Worm (Caenorhabditis elegans): ENCODE measurements around the gene his-62.

his-62 gene

DNA sequence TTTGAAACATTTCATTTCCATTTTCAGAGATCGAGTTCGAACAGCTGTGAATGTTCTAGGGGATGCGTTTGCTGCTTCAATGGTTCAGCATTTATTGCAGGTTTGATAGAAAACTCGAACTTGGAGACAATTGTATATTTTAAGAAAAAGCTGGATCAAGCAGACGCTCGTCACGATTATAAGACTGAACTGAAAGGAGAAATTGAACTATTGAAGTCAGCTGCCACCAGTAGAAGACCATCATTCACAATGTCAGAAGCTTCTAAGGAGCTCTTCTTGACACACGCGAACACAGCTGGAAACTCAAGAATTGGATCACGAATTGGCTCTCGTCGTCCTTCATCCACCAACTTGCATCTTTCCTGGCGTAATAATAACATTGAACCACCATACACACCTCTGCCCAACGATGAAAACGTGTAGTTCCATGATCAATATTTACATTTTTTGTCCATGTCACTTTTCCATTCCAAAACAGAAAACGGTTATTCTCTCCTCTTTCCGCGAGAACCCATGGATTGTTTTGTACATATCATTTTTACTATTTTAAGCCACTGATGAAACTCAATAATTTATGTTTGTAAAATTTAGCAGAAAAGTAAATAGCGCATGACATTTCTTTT lies 19.6 kb downstream of the his-62 start:
- no peak for TF ChIP-seq nhr-21 (tag; optimal IDR thresholded peaks at IDR 0.05)
- TF ChIP-seq snpc-4 (tag; optimal IDR thresholded peaks at IDR 0.05), result no peak
- TF ChIP-seq skn-1 (tag; optimal IDR thresholded peaks at IDR 0.05), result no peak
- no peak for TF ChIP-seq nhr-12 (tag; optimal IDR thresholded peaks at IDR 0.05)
- TF ChIP-seq mdl-1 (tag; optimal IDR thresholded peaks at IDR 0.05), result no peak
- no peak for TF ChIP-seq elt-3 (tag; optimal IDR thresholded peaks at IDR 0.05)
- peak; percentile 78 for TF ChIP-seq ama-1 (optimal IDR thresholded peaks at IDR 0.05)
- TF ChIP-seq C34F6.9 (tag; optimal IDR thresholded peaks at IDR 0.05), result no peak
- TF ChIP-seq unc-62 (GFP tag; optimal IDR thresholded peaks at IDR 0.05), result no peak
- TF ChIP-seq gmeb-1 (tag; optimal IDR thresholded peaks at IDR 0.05), result no peak
- no peak for TF ChIP-seq unc-39 (tag; optimal IDR thresholded peaks at IDR 0.05)
- TF ChIP-seq F13H6.1 (tag; optimal IDR thresholded peaks at IDR 0.05), result no peak
- TF ChIP-seq aly-2 (tag; optimal IDR thresholded peaks at IDR 0.05), result no peak
- TF ChIP-seq Y55F3AM.14 (GFP tag; optimal IDR thresholded peaks at IDR 0.05), result no peak
- no peak for TF ChIP-seq sem-4 (tag; optimal IDR thresholded peaks at IDR 0.05)
- TF ChIP-seq lin-39 (tag; optimal IDR thresholded peaks at IDR 0.05), result no peak
- no peak for TF ChIP-seq crh-2 (tag; optimal IDR thresholded peaks at IDR 0.05)
- TF ChIP-seq dmd-4 (tag; optimal IDR thresholded peaks at IDR 0.05), result no peak
- no peak for TF ChIP-seq peb-1 (tag; optimal IDR thresholded peaks at IDR 0.05)
- peak; percentile 30 for TF ChIP-seq sma-3 (GFP tag; optimal IDR thresholded peaks at IDR 0.05)
- TF ChIP-seq nhr-23 (tag; optimal IDR thresholded peaks at IDR 0.05), result no peak
- peak; percentile 14 for TF ChIP-seq fos-1 (tag; optimal IDR thresholded peaks at IDR 0.05)
- no peak for TF ChIP-seq ZK546.5 (tag; optimal IDR thresholded peaks at IDR 0.05)
- TF ChIP-seq mbf-1 (tag; optimal IDR thresholded peaks at IDR 0.05), result no peak
- TF ChIP-seq ceh-82 (tag; optimal IDR thresholded peaks at IDR 0.05), result no peak
- no peak for TF ChIP-seq ceh-16 (tag; optimal IDR thresholded peaks at IDR 0.05)
- TF ChIP-seq nhr-237 (tag; optimal IDR thresholded peaks at IDR 0.05), result no peak
- TF ChIP-seq nhr-77 (tag; optimal IDR thresholded peaks at IDR 0.05), result no peak
- peak; percentile 66 for TF ChIP-seq sma-9 (GFP tag; optimal IDR thresholded peaks at IDR 0.05)
- TF ChIP-seq sma-9 (tag; optimal IDR thresholded peaks at IDR 0.05), result no peak
- no peak for TF ChIP-seq ztf-11 (tag; optimal IDR thresholded peaks at IDR 0.05)
- peak; percentile 53 for TF ChIP-seq nhr-6 (tag; optimal IDR thresholded peaks at IDR 0.05)
- peak; percentile 23 for TF ChIP-seq nhr-25 (tag; optimal IDR thresholded peaks at IDR 0.05)
- TF ChIP-seq nhr-10 (tag; optimal IDR thresholded peaks at IDR 0.05), result no peak
- no peak for TF ChIP-seq nhr-11 (tag; optimal IDR thresholded peaks at IDR 0.05)
- TF ChIP-seq zag-1 (tag; optimal IDR thresholded peaks at IDR 0.05), result no peak
- TF ChIP-seq ztf-4 (tag; optimal IDR thresholded peaks at IDR 0.05), result peak; percentile 12
- TF ChIP-seq egl-27 (tag; optimal IDR thresholded peaks at IDR 0.05), result no peak
- TF ChIP-seq R02D3.7 (tag; optimal IDR thresholded peaks at IDR 0.05), result no peak
- TF ChIP-seq nhr-129 (tag; optimal IDR thresholded peaks at IDR 0.05), result peak; percentile 74
- TF ChIP-seq mab-5 (tag; optimal IDR thresholded peaks at IDR 0.05), result no peak
- TF ChIP-seq unc-55 (GFP tag; optimal IDR thresholded peaks at IDR 0.05), result no peak
- no peak for TF ChIP-seq alr-1 (tag; optimal IDR thresholded peaks at IDR 0.05)
- TF ChIP-seq elt-1 (tag; optimal IDR thresholded peaks at IDR 0.05), result no peak
- no peak for TF ChIP-seq blmp-1 (tag; optimal IDR thresholded peaks at IDR 0.05; ENCODE audit: insufficient read depth)
- no peak for TF ChIP-seq ztf-1 (GFP tag; conservative IDR thresholded peaks at IDR 0.05)
- no peak for TF ChIP-seq lin-11 (tag; optimal IDR thresholded peaks at IDR 0.05)
- peak; percentile 13 for TF ChIP-seq lin-13 (GFP tag; optimal IDR thresholded peaks at IDR 0.05)
- TF ChIP-seq lsy-2 (tag; optimal IDR thresholded peaks at IDR 0.05), result peak in 1 of 2 experiments; percentile 33
